Worm (Caenorhabditis elegans) whole organism, dauer: ENCODE data around the gene lin-13.

Source experiments
- unc-62 ChIP-seq: sonication (generic microtip); optimal IDR thresholded peaks from 2 replicates; lab custom pipeline; 2017; ENCODE audit warnings: missing biosample characterization, missing genetic modification reagents, missing genetic modification characterization

lin-13 gene

ce11 chrIII:7661978-7662377 lies 47.3 kb downstream of the lin-13 start, which contains the start of gene lido-18:
TSS of gene lido-18 (plus strand) at chrIII:7662278.
- no peak for TF ChIP-seq unc-62 (GFP tag; lab: Kevin White, UChicago)

- no peak for TF ChIP-seq unc-62 (GFP tag; lab: Kevin White, UChicago)
These were observed 48.1 kb downstream of the lin-13 start for ce11 chrIII:7661162-7661561.

- TF ChIP-seq unc-62 (GFP tag; lab: Kevin White, UChicago), result no peak
These were observed 49.9 kb downstream of the lin-13 start for ce11 chrIII:7659440-7659839.

ce11 chrIII:7656474-7656873 lies 52.8 kb downstream of the lin-13 start, which contains the start of gene ZK783.7:
TSS of gene ZK783.7 (plus strand) at chrIII:7656719.
- no peak for TF ChIP-seq unc-62 (GFP tag; lab: Kevin White, UChicago)

- TF ChIP-seq unc-62 (GFP tag; lab: Kevin White, UChicago), result no peak
These were observed 53.4 kb downstream of the lin-13 start, which contains the start of gene baz-2 for ce11 chrIII:7655932-7656331. TSS of gene baz-2 (minus strand) at chrIII:7656032.

ce11 chrIII:7655498-7655897 lies 53.8 kb downstream of the lin-13 start:
- no peak for TF ChIP-seq unc-62 (GFP tag; lab: Kevin White, UChicago)
